Fruit fly (Drosophila melanogaster): ENCODE results near the gene CG32756.

CG32756 gene

DNA sequence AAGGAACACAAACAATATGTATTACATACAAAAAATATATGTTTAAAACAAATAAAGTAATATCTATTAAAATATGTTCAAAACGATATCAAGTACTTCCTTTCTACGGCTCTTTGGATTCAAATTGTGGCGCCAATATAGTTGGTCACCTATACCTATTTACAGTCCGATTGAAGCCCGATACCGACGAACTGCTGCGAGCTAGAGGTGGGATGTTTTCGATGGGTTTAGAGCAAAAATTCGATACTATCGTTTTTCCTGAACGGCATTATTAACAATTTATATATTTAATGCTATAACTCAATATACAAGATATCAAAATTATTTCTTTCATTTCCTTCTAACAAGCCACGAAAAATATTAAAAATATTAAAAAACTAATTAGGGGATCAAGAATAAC is 3.7 kb upstream of the CG32756 start (continued):
- TF ChIP-seq CG10462 (GFP tag; optimal IDR thresholded peaks at IDR 0.05) (no peak), CG18262 (tag; optimal IDR thresholded peaks at IDR 0.05) (no peak), CG33213 (GFP tag; optimal IDR thresholded peaks at IDR 0.05) (no peak), Lpt (GFP tag; optimal IDR thresholded peaks at IDR 0.05) (no peak), HLHmδ (GFP tag; optimal IDR thresholded peaks at IDR 0.05) (no peak), gro (GFP tag; optimal IDR thresholded peaks at IDR 0.05) (no peak), Dp (GFP tag; optimal IDR thresholded peaks at IDR 0.05) (peak; percentile 69), danr (GFP tag; IDR thresholded peaks at IDR 0.05) (no peak), MBD-R2 (GFP tag; IDR thresholded peaks at IDR 0.05) (no peak; the same call in 1 of the 2 replicates), CG32532 (GFP tag; IDR thresholded peaks at IDR 0.05) (no peak), HLH4C (GFP tag; IDR thresholded peaks at IDR 0.05; ENCODE audit: partially characterized antibody) (peak; percentile 57), amos (GFP tag; IDR thresholded peaks at IDR 0.05; ENCODE audit: partially characterized antibody) (peak; percentile 69), fru (optimal IDR thresholded peaks at IDR 0.05) (no peak), CG16813 (GFP tag; IDR thresholded peaks at IDR 0.05; ENCODE audit: partially characterized antibody) (peak; percentile 63), slbo (GFP tag; IDR thresholded peaks at IDR 0.05) (peak; percentile 26; the same call in 1 of the 2 replicates), CG6654 (GFP tag; optimal IDR thresholded peaks at IDR 0.05) (no peak), maf-S (GFP tag; optimal IDR thresholded peaks at IDR 0.05) (no peak), Ets97D (GFP tag; optimal IDR thresholded peaks at IDR 0.05) (no peak), stc (GFP tag; IDR thresholded peaks at IDR 0.05) (no peak), CG33557 (GFP tag; optimal IDR thresholded peaks at IDR 0.05) (no peak), CG17328 (GFP tag; IDR thresholded peaks at IDR 0.05) (no peak), CG2129 (GFP tag; IDR thresholded peaks at IDR 0.05; ENCODE audit: partially characterized antibody) (no peak), Gug (GFP tag; IDR thresholded peaks at IDR 0.05) (no peak), jumu (GFP tag; optimal IDR thresholded peaks at IDR 0.05) (no peak), sqz (GFP tag; optimal IDR thresholded peaks at IDR 0.05) (no peak), CG18011 (GFP tag; optimal IDR thresholded peaks at IDR 0.05) (no peak), esg (GFP tag; conservative IDR thresholded peaks at IDR 0.05) (no peak), unpg (GFP tag; optimal IDR thresholded peaks at IDR 0.05) (no peak), CG6689 (GFP tag; IDR thresholded peaks at IDR 0.05) (no peak), bsh (GFP tag; optimal IDR thresholded peaks at IDR 0.05) (no peak), Dad (GFP tag; optimal IDR thresholded peaks at IDR 0.05) (no peak), Dref (GFP tag; IDR thresholded peaks at IDR 0.05) (peak; percentile 75), CG10431 (GFP tag; optimal IDR thresholded peaks at IDR 0.05) (no peak), cwo (GFP tag; optimal IDR thresholded peaks at IDR 0.05) (no peak), lilli (GFP tag; optimal IDR thresholded peaks at IDR 0.05) (no peak), CG9932 (GFP tag; IDR thresholded peaks at IDR 0.05) (no peak), Dll (GFP tag; IDR thresholded peaks at IDR 0.05; ENCODE audit: partially characterized antibody) (peak; percentile 75; the same call in 3 of the 4 replicates), CG5180 (GFP tag; optimal IDR thresholded peaks at IDR 0.05) (no peak), CG8765 (GFP tag; IDR thresholded peaks at IDR 0.05) (no peak), CG9876 (GFP tag; optimal IDR thresholded peaks at IDR 0.05) (no peak), Taf1 (GFP tag; IDR thresholded peaks at IDR 0.05) (no peak), nom (GFP tag; optimal IDR thresholded peaks at IDR 0.05) (no peak), onecut (GFP tag; IDR thresholded peaks at IDR 0.05) (no peak), nerfin-2 (GFP tag; IDR thresholded peaks at IDR 0.05; ENCODE audit: partially characterized antibody) (0 out of 2 replicates have a peak, but pooled peaks have one; percentile 32), Nf-YB (GFP tag; optimal IDR thresholded peaks at IDR 0.05) (no peak), CG30403 (GFP tag; optimal IDR thresholded peaks at IDR 0.05) (no peak), sob (GFP tag; IDR thresholded peaks at IDR 0.05) (no peak), CG13123 (GFP tag; optimal IDR thresholded peaks at IDR 0.05) (no peak), tgo (GFP tag; IDR thresholded peaks at IDR 0.05) (no peak), CG31441 (GFP tag; IDR thresholded peaks at IDR 0.05) (no peak), CG30020 (tag; optimal IDR thresholded peaks at IDR 0.05) (no peak), Adf1 (GFP tag; IDR thresholded peaks at IDR 0.05) (no peak)
